Worm (Caenorhabditis elegans): Measurements from ENCODE around the gene F54E7.9.

Gene F54E7.9

DNA sequence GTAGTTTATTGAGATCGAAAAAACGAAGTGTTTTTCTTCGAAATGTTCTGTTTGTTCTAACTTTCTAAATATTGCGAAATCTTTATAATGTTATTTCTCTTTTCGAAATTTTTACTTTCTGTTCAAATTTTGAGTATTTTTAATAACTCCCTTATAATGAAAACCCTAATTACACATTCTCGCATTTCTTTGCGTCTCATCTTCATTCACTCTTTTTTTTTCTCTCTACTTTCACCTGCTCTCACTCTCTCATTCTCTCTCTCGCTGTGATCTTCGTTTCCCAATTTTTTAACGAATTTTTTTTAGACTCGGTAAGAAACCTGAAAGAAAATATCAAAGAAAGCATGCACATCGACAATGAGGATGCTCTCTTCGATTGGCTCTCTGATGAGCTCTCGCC, 33.6 kb upstream of the F54E7.9 start, which contains the start of gene rbm-26:
rbm-26 (plus strand) TSS at position 301 of the 400 bp plus-strand sequence.
- TF ChIP-seq ceh-16 (tag; optimal IDR thresholded peaks at IDR 0.05) (no peak), unc-55 (GFP tag; optimal IDR thresholded peaks at IDR 0.05) (peak; percentile 24), mdl-1 (tag; optimal IDR thresholded peaks at IDR 0.05) (no peak)

- TF ChIP-seq fos-1 (tag; optimal IDR thresholded peaks at IDR 0.05), result peak; percentile 36
- TF ChIP-seq crh-2 (tag; optimal IDR thresholded peaks at IDR 0.05), result no peak
- no peak for TF ChIP-seq egl-27 (tag; optimal IDR thresholded peaks at IDR 0.05)
- no peak for TF ChIP-seq lin-11 (tag; optimal IDR thresholded peaks at IDR 0.05)
- TF ChIP-seq ceh-16 (tag; optimal IDR thresholded peaks at IDR 0.05), result no peak
- TF ChIP-seq nhr-21 (tag; optimal IDR thresholded peaks at IDR 0.05), result peak; percentile 83
- no peak for TF ChIP-seq ama-1 (optimal IDR thresholded peaks at IDR 0.05)
- TF ChIP-seq aly-2 (tag; optimal IDR thresholded peaks at IDR 0.05), result no peak
- TF ChIP-seq unc-62 (GFP tag; optimal IDR thresholded peaks at IDR 0.05), result no peak
- TF ChIP-seq nhr-237 (tag; optimal IDR thresholded peaks at IDR 0.05), result no peak
- no peak for TF ChIP-seq ztf-1 (GFP tag; conservative IDR thresholded peaks at IDR 0.05)
- TF ChIP-seq R02D3.7 (tag; optimal IDR thresholded peaks at IDR 0.05), result no peak
- TF ChIP-seq nhr-12 (tag; optimal IDR thresholded peaks at IDR 0.05), result no peak
- TF ChIP-seq skn-1 (tag; optimal IDR thresholded peaks at IDR 0.05), result no peak
- no peak for TF ChIP-seq nhr-25 (tag; optimal IDR thresholded peaks at IDR 0.05)
- TF ChIP-seq lin-13 (GFP tag; optimal IDR thresholded peaks at IDR 0.05), result peak; percentile 5
- no peak for TF ChIP-seq C34F6.9 (tag; optimal IDR thresholded peaks at IDR 0.05)
- no peak for TF ChIP-seq snpc-4 (tag; optimal IDR thresholded peaks at IDR 0.05)
- TF ChIP-seq mab-5 (tag; optimal IDR thresholded peaks at IDR 0.05), result no peak
- TF ChIP-seq dmd-4 (tag; optimal IDR thresholded peaks at IDR 0.05), result no peak
- no peak for TF ChIP-seq ztf-11 (tag; optimal IDR thresholded peaks at IDR 0.05)
- TF ChIP-seq F13H6.1 (tag; optimal IDR thresholded peaks at IDR 0.05), result no peak
- TF ChIP-seq nhr-11 (tag; optimal IDR thresholded peaks at IDR 0.05), result no peak
- no peak for TF ChIP-seq elt-1 (tag; optimal IDR thresholded peaks at IDR 0.05)
- peak; percentile 43 for TF ChIP-seq sma-9 (GFP tag; optimal IDR thresholded peaks at IDR 0.05)
- TF ChIP-seq sma-9 (tag; optimal IDR thresholded peaks at IDR 0.05), result no peak
- no peak for TF ChIP-seq nhr-10 (tag; optimal IDR thresholded peaks at IDR 0.05)
- no peak for TF ChIP-seq peb-1 (tag; optimal IDR thresholded peaks at IDR 0.05)
- no peak for TF ChIP-seq sem-4 (tag; optimal IDR thresholded peaks at IDR 0.05)
- TF ChIP-seq nhr-23 (tag; optimal IDR thresholded peaks at IDR 0.05), result no peak
- no peak for TF ChIP-seq nhr-6 (tag; optimal IDR thresholded peaks at IDR 0.05)
- no peak for TF ChIP-seq elt-3 (tag; optimal IDR thresholded peaks at IDR 0.05)
- TF ChIP-seq lsy-2 (tag; optimal IDR thresholded peaks at IDR 0.05), result peak in 1 of 2 experiments; percentile 81
- no peak for TF ChIP-seq ztf-4 (tag; optimal IDR thresholded peaks at IDR 0.05)
- peak; percentile 29 for TF ChIP-seq sma-3 (GFP tag; optimal IDR thresholded peaks at IDR 0.05)
- TF ChIP-seq ceh-82 (tag; optimal IDR thresholded peaks at IDR 0.05), result no peak
- no peak for TF ChIP-seq mdl-1 (tag; optimal IDR thresholded peaks at IDR 0.05)
- TF ChIP-seq ZK546.5 (tag; optimal IDR thresholded peaks at IDR 0.05), result no peak
- TF ChIP-seq unc-55 (GFP tag; optimal IDR thresholded peaks at IDR 0.05), result no peak
- TF ChIP-seq gmeb-1 (tag; optimal IDR thresholded peaks at IDR 0.05), result peak; percentile 10
- no peak for TF ChIP-seq alr-1 (tag; optimal IDR thresholded peaks at IDR 0.05)
- TF ChIP-seq unc-39 (tag; optimal IDR thresholded peaks at IDR 0.05), result no peak
- TF ChIP-seq blmp-1 (tag; optimal IDR thresholded peaks at IDR 0.05; ENCODE audit: insufficient read depth), result peak; percentile 7
- no peak for TF ChIP-seq lin-39 (tag; optimal IDR thresholded peaks at IDR 0.05)
- TF ChIP-seq nhr-129 (tag; optimal IDR thresholded peaks at IDR 0.05), result peak; percentile 26
- TF ChIP-seq zag-1 (tag; optimal IDR thresholded peaks at IDR 0.05), result no peak
- TF ChIP-seq Y55F3AM.14 (GFP tag; optimal IDR thresholded peaks at IDR 0.05), result no peak
These were observed 33.0 kb upstream of the F54E7.9 start for ce11 chrIII:5710676-5711075.
